Worm (Caenorhabditis elegans) whole organism, L3 larva: ENCODE measurements around the gene fbxa-83.
A peak's percentile ranks its signal among the peaks of the same experiment; 100 is the strongest.
"Not testable (repeated sequence)": the region's sequence is repeated elsewhere in the genome, so short reads cannot be mapped to it uniquely, and the experiment has no call there.

ENCODE experiments used
- R02D3.7 ChIP-seq: fragments of 150-350 bp; optimal IDR thresholded peaks from 2 replicates; lab custom pipeline; 2014; ENCODE audit warnings: missing biosample characterization, missing genetic modification characterization
- ZK546.5 ChIP-seq: sonication (generic microtip); optimal IDR thresholded peaks from 2 replicates; lab custom pipeline; 2017; ENCODE audit warnings: missing biosample characterization, missing genetic modification characterization
- aly-2 ChIP-seq: fragments of 150-350 bp; optimal IDR thresholded peaks from 2 replicates; lab custom pipeline; 2014; ENCODE audit warnings: missing biosample characterization, missing genetic modification characterization
- ama-1 ChIP-seq: fragments of 150-350 bp; optimal IDR thresholded peaks from 2 replicates; lab custom pipeline; 2018
- ceh-16 ChIP-seq: sonication (generic microtip); optimal IDR thresholded peaks from 2 replicates; lab custom pipeline; 2017; ENCODE audit warnings: missing biosample characterization, missing genetic modification characterization
- ceh-28 ChIP-seq: fragments of 150-350 bp; optimal IDR thresholded peaks from 2 replicates; lab custom pipeline; 2014; ENCODE audit warnings: missing biosample characterization, missing genetic modification reagents, missing genetic modification characterization
- ceh-82 ChIP-seq: fragments of 150-350 bp; optimal IDR thresholded peaks from 2 replicates; lab custom pipeline; 2014; ENCODE audit warnings: missing biosample characterization, missing genetic modification characterization
- ceh-9 ChIP-seq: sonication (generic microtip); optimal IDR thresholded peaks from 2 replicates; lab custom pipeline; 2018; ENCODE audit warnings: missing biosample characterization, missing genetic modification characterization
- daf-12 ChIP-seq: fragments of 150-350 bp; optimal IDR thresholded peaks from 2 replicates; lab custom pipeline; 2014; ENCODE audit warnings: missing biosample characterization, missing genetic modification reagents, missing genetic modification characterization
- egl-27 ChIP-seq: sonication (generic microtip); optimal IDR thresholded peaks from 4 replicates; lab custom pipeline; 2017; ENCODE audit warnings: missing biosample characterization, missing genetic modification reagents, missing genetic modification characterization
- egl-5 ChIP-seq: fragments of 150-350 bp; optimal IDR thresholded peaks from 2 replicates; lab custom pipeline; 2017; ENCODE audit warnings: missing biosample characterization, missing genetic modification reagents, missing genetic modification characterization, inconsistent platforms
- elt-1 ChIP-seq: fragments of 150-350 bp; optimal IDR thresholded peaks from 2 replicates; lab custom pipeline; 2014; ENCODE audit warnings: missing biosample characterization, missing genetic modification characterization
- elt-2 ChIP-seq: sonication (generic microtip); optimal IDR thresholded peaks from 2 replicates; lab custom pipeline; 2016; ENCODE audit warnings: missing genetic modification reagents, mild to moderate bottlenecking, missing genetic modification characterization, missing compliant biosample characterization
- elt-3 ChIP-seq, 3 experiments: fragments of 150-350 bp in 1 of 3; sonication (generic microtip) in 2 of 3; optimal IDR thresholded peaks; 2 replicates in 2 of 3; 4 replicates in 1 of 3; lab custom pipeline; 2014 to 2017; ENCODE audit warnings: missing biosample characterization in 3 of 3, missing genetic modification characterization in 3 of 3
- eor-1 ChIP-seq, 2 experiments: fragments of 150-350 bp; optimal IDR thresholded peaks; 2 replicates each; lab custom pipeline; 2014 to 2018; ENCODE audit warnings: missing biosample characterization in 2 of 2, missing genetic modification characterization in 2 of 2
- fkh-10 ChIP-seq: sonication (generic microtip); optimal IDR thresholded peaks from 2 replicates; lab custom pipeline; 2017; ENCODE audit warnings: missing biosample characterization, missing genetic modification reagents, missing genetic modification characterization
- fkh-2 ChIP-seq: fragments of 150-350 bp; optimal IDR thresholded peaks from 2 replicates; lab custom pipeline; 2014; ENCODE audit warnings: missing biosample characterization, missing genetic modification reagents, missing genetic modification characterization
- fos-1 ChIP-seq: fragments of 150-350 bp; optimal IDR thresholded peaks from 2 replicates; lab custom pipeline; 2014; ENCODE audit warnings: missing biosample characterization, missing genetic modification characterization
- hmg-11 ChIP-seq: sonication (generic microtip); optimal IDR thresholded peaks from 2 replicates; lab custom pipeline; 2016; ENCODE audit warnings: missing genetic modification characterization, missing compliant biosample characterization
- jun-1 ChIP-seq: fragments of 150-350 bp; optimal IDR thresholded peaks from 2 replicates; lab custom pipeline; 2014; ENCODE audit warnings: missing biosample characterization, missing genetic modification reagents, missing genetic modification characterization
- lin-15B ChIP-seq: fragments of 150-350 bp; optimal IDR thresholded peaks from 2 replicates; lab custom pipeline; 2014; ENCODE audit warnings: missing biosample characterization, missing genetic modification characterization
- lin-39 ChIP-seq: fragments of 150-350 bp; optimal IDR thresholded peaks from 2 replicates; lab custom pipeline; 2018; ENCODE audit warnings: missing biosample characterization, missing genetic modification reagents, missing genetic modification characterization
- lsy-12 ChIP-seq: sonication (generic microtip); optimal IDR thresholded peaks from 2 replicates; lab custom pipeline; 2016; ENCODE audit warnings: mild to moderate bottlenecking, missing genetic modification characterization, missing compliant biosample characterization
- mdl-1 ChIP-seq: fragments of 150-350 bp; optimal IDR thresholded peaks from 2 replicates; lab custom pipeline; 2014; ENCODE audit warnings: missing biosample characterization, missing genetic modification characterization
- mml-1 ChIP-seq: fragments of 150-350 bp; sonication (generic microtip); optimal IDR thresholded peaks from 3 replicates; lab custom pipeline; 2014; ENCODE audit warnings: missing biosample characterization, missing genetic modification characterization
- nfya-1 ChIP-seq: sonication (generic microtip); optimal IDR thresholded peaks from 2 replicates; lab custom pipeline; 2017; ENCODE audit warnings: missing genetic modification characterization, mild to moderate bottlenecking, missing compliant biosample characterization, antibody characterized with exemption, moderate library complexity; ENCODE audit not compliant: insufficient read depth
- nhr-11 ChIP-seq: fragments of 150-350 bp; optimal IDR thresholded peaks from 2 replicates; lab custom pipeline; 2014; ENCODE audit warnings: missing biosample characterization, missing genetic modification characterization
- nhr-12 ChIP-seq: fragments of 150-350 bp; optimal IDR thresholded peaks from 2 replicates; lab custom pipeline; 2014; ENCODE audit warnings: missing biosample characterization, missing genetic modification characterization
- nhr-23 ChIP-seq: fragments of 150-350 bp; optimal IDR thresholded peaks from 2 replicates; lab custom pipeline; 2014; ENCODE audit warnings: missing biosample characterization, missing genetic modification reagents, missing genetic modification characterization
- nhr-237 ChIP-seq: fragments of 150-350 bp; optimal IDR thresholded peaks from 2 replicates; lab custom pipeline; 2014; ENCODE audit warnings: missing biosample characterization, missing genetic modification characterization
- nhr-25 ChIP-seq: sonication (generic microtip); optimal IDR thresholded peaks from 2 replicates; lab custom pipeline; 2017; ENCODE audit warnings: missing biosample characterization, missing genetic modification characterization
- nhr-28 ChIP-seq: fragments of 150-350 bp; optimal IDR thresholded peaks from 2 replicates; lab custom pipeline; 2014; ENCODE audit warnings: missing biosample characterization, missing genetic modification characterization
- nhr-43 ChIP-seq: sonication (generic microtip); optimal IDR thresholded peaks from 2 replicates; lab custom pipeline; 2016; ENCODE audit warnings: mild to moderate bottlenecking, missing genetic modification characterization, missing compliant biosample characterization; ENCODE audit not compliant: poor library complexity, severe bottlenecking
- nhr-67 ChIP-seq: fragments of 150-350 bp; optimal IDR thresholded peaks from 2 replicates; lab custom pipeline; 2014; ENCODE audit warnings: missing biosample characterization, missing genetic modification characterization
- nhr-76 ChIP-seq: fragments of 150-350 bp; sonication (generic microtip); optimal IDR thresholded peaks from 5 replicates; lab custom pipeline; 2014; ENCODE audit warnings: missing biosample characterization, missing genetic modification characterization
- nhr-77 ChIP-seq: fragments of 150-350 bp; optimal IDR thresholded peaks from 2 replicates; lab custom pipeline; 2014; ENCODE audit warnings: missing biosample characterization, missing genetic modification characterization
- pha-4 ChIP-seq: fragments of 150-350 bp; optimal IDR thresholded peaks from 2 replicates; lab custom pipeline; 2014; ENCODE audit warnings: missing biosample characterization, missing genetic modification reagents, missing genetic modification characterization
- pqm-1 ChIP-seq: fragments of 150-350 bp; optimal IDR thresholded peaks from 2 replicates; lab custom pipeline; 2017; ENCODE audit warnings: missing biosample characterization, missing genetic modification characterization, inconsistent platforms
- sea-2 ChIP-seq: fragments of 150-350 bp; sonication (generic microtip); optimal IDR thresholded peaks from 4 replicates; lab custom pipeline; 2014; ENCODE audit warnings: missing biosample characterization, missing genetic modification reagents, missing genetic modification characterization
- skn-1 ChIP-seq: fragments of 150-350 bp; optimal IDR thresholded peaks from 2 replicates; lab custom pipeline; 2014; ENCODE audit warnings: missing biosample characterization, missing genetic modification characterization
- snpc-4 ChIP-seq: fragments of 150-350 bp; optimal IDR thresholded peaks from 2 replicates; lab custom pipeline; 2014; ENCODE audit warnings: missing biosample characterization, missing genetic modification characterization
- tbx-2 ChIP-seq: sonication (generic microtip); optimal IDR thresholded peaks from 2 replicates; lab custom pipeline; 2016; ENCODE audit warnings: mild to moderate bottlenecking, missing genetic modification characterization, missing compliant biosample characterization
- unc-39 ChIP-seq: sonication (generic microtip); optimal IDR thresholded peaks from 4 replicates; lab custom pipeline; 2017; ENCODE audit warnings: missing biosample characterization, missing genetic modification characterization
- unc-62 ChIP-seq: fragments of 150-350 bp; sonication (generic microtip); optimal IDR thresholded peaks from 4 replicates; lab custom pipeline; 2014; ENCODE audit warnings: missing biosample characterization, missing genetic modification reagents, missing genetic modification characterization
- zag-1 ChIP-seq: fragments of 150-350 bp; optimal IDR thresholded peaks from 2 replicates; lab custom pipeline; 2014; ENCODE audit warnings: missing biosample characterization, missing genetic modification characterization
- ztf-11 ChIP-seq: fragments of 150-350 bp; optimal IDR thresholded peaks from 2 replicates; lab custom pipeline; 2014; ENCODE audit warnings: missing biosample characterization, missing genetic modification characterization
- ztf-4 ChIP-seq: fragments of 150-350 bp; optimal IDR thresholded peaks from 2 replicates; lab custom pipeline; 2014; ENCODE audit warnings: missing biosample characterization, missing genetic modification characterization

fbxa-83 gene

ce11 chrIV:14326283-14326682 lies at the start of gene fbxa-83:
Gene fbxa-83 (minus strand): TSS chrIV:14326383.
- TF ChIP-seq nhr-67 (tag; lab: Kevin White, UChicago) (no peak), elt-2 (tag; lab: Kevin White, UChicago) (no peak), ceh-82 (tag; lab: Kevin White, UChicago) (no peak), pqm-1 (tag; lab: Kevin White, UChicago) (no peak), nhr-237 (tag; lab: Kevin White, UChicago) (no peak), ceh-28 (tag; lab: Kevin White, UChicago) (no peak), nhr-43 (tag; lab: Kevin White, UChicago) (no peak), pha-4 (tag; lab: Kevin White, UChicago) (no peak), nhr-76 (no peak)

- not testable (repeated sequence) for TF ChIP-seq egl-27 (tag; lab: Kevin White, UChicago); mdl-1 (tag; lab: Kevin White, UChicago); fkh-10
Observed at ce11 chrIV:14373814-14374213, 47.6 kb upstream of the fbxa-83 start, which contains the start of gene Y67A10A.7. Gene Y67A10A.7 (plus strand): TSS chrIV:14374114.

- TF ChIP-seq nhr-237 (tag; lab: Kevin White, UChicago) (no peak), ZK546.5 (tag; lab: Kevin White, UChicago) (no peak), skn-1 (tag; lab: Kevin White, UChicago) (peak; percentile 22), lsy-12 (tag; lab: Kevin White, UChicago) (no peak), nhr-25 (tag; lab: Kevin White, UChicago) (no peak), elt-3 (tag; optimal IDR thresholded peaks at IDR 0.05; lab: Kevin White, UChicago) (no peak), egl-5 (peak; percentile 59), mml-1 (tag; lab: Kevin White, UChicago) (no peak), elt-2 (tag; lab: Kevin White, UChicago) (no peak), nhr-77 (tag; lab: Kevin White, UChicago) (no peak), ztf-11 (no peak), mdl-1 (tag; lab: Kevin White, UChicago) (no peak), nhr-67 (tag; lab: Kevin White, UChicago) (no peak), ztf-4 (no peak), tbx-2 (tag; lab: Kevin White, UChicago) (no peak), nhr-43 (tag; lab: Kevin White, UChicago) (no peak), sea-2 (peak; percentile 50), ceh-16 (no peak), lin-39 (tag; lab: Kevin White, UChicago) (peak; percentile 78), snpc-4 (tag; lab: Kevin White, UChicago) (no peak), R02D3.7 (tag; lab: Kevin White, UChicago) (no peak), nhr-23 (tag; lab: Kevin White, UChicago) (no peak), ama-1 (lab: Kevin White, UChicago) (no peak), unc-62 (GFP tag; lab: Kevin White, UChicago) (peak; percentile 77), egl-27 (tag; lab: Kevin White, UChicago) (no peak), ceh-9 (tag; lab: Kevin White, UChicago) (no peak), nfya-1 (peak; percentile 80), hmg-11 (tag; lab: Kevin White, UChicago) (peak; percentile 93), fkh-10 (peak; percentile 83), jun-1 (tag; lab: Kevin White, UChicago) (no peak), elt-1 (peak; percentile 39), nhr-76 (no peak), fos-1 (tag; lab: Kevin White, UChicago) (no peak), unc-39 (no peak), daf-12 (tag; lab: Kevin White, UChicago) (no peak), ceh-28 (tag; lab: Kevin White, UChicago) (peak; percentile 33), ceh-82 (tag; lab: Kevin White, UChicago) (peak; percentile 5), fkh-2 (tag; lab: Kevin White, UChicago) (no peak), nhr-28 (tag; lab: Kevin White, UChicago) (no peak), aly-2 (tag; lab: Kevin White, UChicago) (no peak), zag-1 (tag; lab: Kevin White, UChicago) (no peak), nhr-11 (no peak), pqm-1 (tag; lab: Kevin White, UChicago) (no peak), eor-1 (tag; optimal IDR thresholded peaks at IDR 0.05; lab: Kevin White, UChicago) (no peak), nhr-12 (tag; lab: Kevin White, UChicago) (no peak), pha-4 (tag; lab: Kevin White, UChicago) (no peak), lin-15B (tag; lab: Kevin White, UChicago) (peak; percentile 15)
Observed at ce11 chrIV:14371639-14372038, 45.5 kb upstream of the fbxa-83 start.
